Worm (Caenorhabditis elegans): ENCODE measurements around the gene CD4.8.
A peak's percentile ranks its signal among the peaks of the same experiment; 100 is the strongest.

CD4.8 gene

DNA sequence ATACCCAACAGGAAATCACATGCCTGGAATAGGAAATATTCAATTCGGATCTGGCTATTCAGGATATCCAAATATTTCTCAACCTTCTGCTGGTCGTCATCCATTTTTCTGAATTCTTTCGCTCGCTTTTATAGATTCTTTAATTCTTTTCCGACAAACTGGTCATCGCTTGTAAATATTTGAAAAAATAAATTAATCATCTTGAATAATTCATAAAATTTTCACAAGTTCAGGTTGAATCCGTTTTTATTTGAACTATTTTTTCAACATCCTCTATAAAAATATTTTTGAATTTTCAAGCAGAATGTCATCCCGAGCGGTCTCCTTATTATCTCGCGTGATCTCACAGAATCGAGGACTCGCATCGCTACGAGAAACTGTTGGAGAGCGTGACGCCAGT, 7.8 kb downstream of the CD4.8 start, which contains the start of gene mrpl-48:
Gene mrpl-48, plus strand, starts transcription at position 301 of the 400 bp plus-strand sequence.
- TF ChIP-seq fkh-10 (GFP tag; optimal IDR thresholded peaks at IDR 0.05) (no peak), C16A3.4 (tag; optimal IDR thresholded peaks at IDR 0.05) (no peak), tlp-1 (tag; optimal IDR thresholded peaks at IDR 0.05) (no peak), sptf-1 (tag; optimal IDR thresholded peaks at IDR 0.05) (no peak), vab-15 (tag; optimal IDR thresholded peaks at IDR 0.05) (no peak)

DNA sequence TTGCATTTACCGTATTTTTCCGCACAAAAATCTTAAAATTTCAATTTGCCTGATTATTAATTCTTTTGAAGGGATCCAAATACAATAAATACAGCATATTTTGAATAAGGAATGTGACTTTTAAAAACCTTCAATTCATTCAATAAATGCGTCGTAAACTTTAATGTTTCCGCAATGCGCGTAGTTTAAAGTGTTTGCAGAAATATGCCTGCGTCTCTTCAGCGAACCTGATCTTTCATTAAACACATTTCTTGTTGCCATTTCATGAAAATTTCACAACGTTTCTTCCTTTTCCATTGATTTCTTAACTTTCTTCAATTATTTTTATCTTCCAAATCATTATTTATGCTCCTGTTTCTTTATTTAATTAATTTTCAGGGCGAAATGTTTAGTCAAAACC, 8.8 kb downstream of the CD4.8 start, which contains the start of gene vps-37:
Gene vps-37, plus strand, starts transcription at position 378 of the 400 bp plus-strand sequence.
- TF ChIP-seq elt-2 (tag; optimal IDR thresholded peaks at IDR 0.05) (no peak), nhr-85 (tag) (peak; percentile 81), nhr-20 (tag; optimal IDR thresholded peaks at IDR 0.05) (peak; percentile 79), fkh-8 (tag; optimal IDR thresholded peaks at IDR 0.05) (peak; percentile 58), C16A3.4 (tag; optimal IDR thresholded peaks at IDR 0.05) (peak; percentile 87), nhr-71 (tag; optimal IDR thresholded peaks at IDR 0.05) (peak; percentile 87), elt-3 (tag; optimal IDR thresholded peaks at IDR 0.05) (peak in 2 of 6 experiments; percentile 9 to 52), unc-130 (tag; optimal IDR thresholded peaks at IDR 0.05) (peak; percentile 86), sptf-1 (tag; optimal IDR thresholded peaks at IDR 0.05) (no peak), dpl-1 (GFP tag; optimal IDR thresholded peaks at IDR 0.05) (peak; percentile 74 to 85 (median 84)), alr-1 (tag; optimal IDR thresholded peaks at IDR 0.05; ENCODE audit: borderline replicate concordance) (no peak), fos-1 (tag; optimal IDR thresholded peaks at IDR 0.05) (peak; percentile 73), isw-1 (GFP tag; IDR thresholded peaks at IDR 0.05) (peak; percentile 61; the same call in 1 of the 2 replicates), ceh-8 (GFP tag; optimal IDR thresholded peaks at IDR 0.05) (peak; percentile 20), pag-3 (tag; optimal IDR thresholded peaks at IDR 0.05; ENCODE audit: borderline replicate concordance, insufficient read depth) (no peak), sox-4 (tag; optimal IDR thresholded peaks at IDR 0.05) (peak; percentile 35), lir-3 (tag; optimal IDR thresholded peaks at IDR 0.05; ENCODE audit: poor library complexity) (peak; percentile 54), nhr-90 (tag; optimal IDR thresholded peaks at IDR 0.05; ENCODE audit: poor library complexity) (peak; percentile 74), nhr-84 (tag; optimal IDR thresholded peaks at IDR 0.05) (peak; percentile 43), efl-1 (optimal IDR thresholded peaks at IDR 0.05) (peak; percentile 91), efl-1 (GFP tag; optimal IDR thresholded peaks at IDR 0.05 in 1 of 2) (peak; percentile 83 to 98), ztf-11 (tag; optimal IDR thresholded peaks at IDR 0.05) (peak in 1 of 2 experiments; percentile 34), ama-1 (optimal IDR thresholded peaks at IDR 0.05) (peak; percentile 25), lin-15B (tag; optimal IDR thresholded peaks at IDR 0.05) (peak; percentile 78), blmp-1 (tag; optimal IDR thresholded peaks at IDR 0.05) (peak; percentile 62), lin-39 (tag; optimal IDR thresholded peaks at IDR 0.05) (peak; percentile 61), ceh-90 (tag; optimal IDR thresholded peaks at IDR 0.05) (no peak), aly-2 (tag; optimal IDR thresholded peaks at IDR 0.05) (peak; percentile 79), lin-14 (GFP tag; optimal IDR thresholded peaks at IDR 0.05) (peak; percentile 79), ztf-4 (tag; optimal IDR thresholded peaks at IDR 0.05) (peak; percentile 69), nhr-77 (tag; optimal IDR thresholded peaks at IDR 0.05) (no peak), Y116A8C.19 (tag; optimal IDR thresholded peaks at IDR 0.05; ENCODE audit: borderline replicate concordance) (no peak), ceh-82 (tag; optimal IDR thresholded peaks at IDR 0.05) (peak; percentile 81 to 92 (median 86)), hpl-2 (GFP tag; optimal IDR thresholded peaks at IDR 0.05) (no peak), ceh-63 (GFP tag; optimal IDR thresholded peaks at IDR 0.05) (no peak), zip-4 (GFP tag; optimal IDR thresholded peaks at IDR 0.05) (no peak), rnt-1 (tag; optimal IDR thresholded peaks at IDR 0.05) (peak; percentile 86), unc-30 (tag; optimal IDR thresholded peaks at IDR 0.05) (peak; percentile 2), mef-2 (tag; optimal IDR thresholded peaks at IDR 0.05) (peak; percentile 47), zag-1 (tag; optimal IDR thresholded peaks at IDR 0.05) (peak; percentile 53), unc-62 (GFP tag; optimal IDR thresholded peaks at IDR 0.05) (no peak), C04F5.9 (tag; optimal IDR thresholded peaks at IDR 0.05) (peak; percentile 37), ets-5 (GFP tag; IDR thresholded peaks at IDR 0.05) (no peak), tbx-2 (tag; optimal IDR thresholded peaks at IDR 0.05) (peak; percentile 77), nhr-19 (GFP tag; conservative IDR thresholded peaks at IDR 0.05) (peak; percentile 82), skn-1 (tag; optimal IDR thresholded peaks at IDR 0.05) (peak; percentile 57), fkh-10 (GFP tag; optimal IDR thresholded peaks at IDR 0.05) (no peak), nhr-47 (tag; optimal IDR thresholded peaks at IDR 0.05) (peak; percentile 82)

Measured in whole organism, L1 larva.